1 fruit fly cellular context compared by ENCODE assay signal in genomic region chr2L:10703281-10703680, dm6.
TF ChIP-seq lines count a peak whose summit lies in the region.

Gene CG6415 (plus strand): TSS chr2L:10703621.

TF ChIP-seq in whole organism, embryonic, 481 proteins besides CTCF, POLR2A, EP300 and RAD21 (continued from another document and continues in another):
- TF ChIP-seq NC2α (GFP tag; optimal IDR thresholded peaks at IDR 0.05; lab: Kevin White, UChicago) (peak; percentile 47), phol (tag; optimal IDR thresholded peaks at IDR 0.05; lab: Kevin White, UChicago) (peak; percentile 79), Lim3 (GFP tag; IDR thresholded peaks at IDR 0.05; lab: Robert Waterston, UW) (no peak), row (GFP tag; IDR thresholded peaks at IDR 0.05; lab: Robert Waterston, UW) (peak; percentile 85), crol (GFP tag; IDR thresholded peaks at IDR 0.05; lab: Robert Waterston, UW) (0 out of 2 replicates have a peak, but pooled peaks have one; percentile 21), dysf (GFP tag; IDR thresholded peaks at IDR 0.05; lab: Robert Waterston, UW) (peak; percentile 80), Dref (GFP tag; IDR thresholded peaks at IDR 0.05; lab: Robert Waterston, UW) (no peak), onecut (GFP tag; IDR thresholded peaks at IDR 0.05; lab: Robert Waterston, UW) (peak; percentile 45; the same call in 1 of the 2 replicates), CG3838 (GFP tag; optimal IDR thresholded peaks at IDR 0.05; lab: Kevin White, UChicago) (no peak), CG11456 (GFP tag; IDR thresholded peaks at IDR 0.05; lab: Robert Waterston, UW) (peak; percentile 78), Hmx (GFP tag; optimal IDR thresholded peaks at IDR 0.05; lab: Kevin White, UChicago) (no peak), CG2116 (GFP tag; optimal IDR thresholded peaks at IDR 0.05; lab: Kevin White, UChicago) (peak; percentile 12), CG10321 (GFP tag; IDR thresholded peaks at IDR 0.05; lab: Robert Waterston, UW) (0 out of 2 replicates have a peak, but pooled peaks have one; percentile 17), caup (GFP tag; optimal IDR thresholded peaks at IDR 0.05; lab: Kevin White, UChicago; ENCODE audit: severe bottlenecking) (peak; percentile 57), Ravus (GFP tag; IDR thresholded peaks at IDR 0.05; lab: Robert Waterston, UW) (peak; percentile 4; the same call in 1 of the 2 replicates), CG10147 (GFP tag; optimal IDR thresholded peaks at IDR 0.05; lab: Kevin White, UChicago) (peak; percentile 53), gt (GFP tag; IDR thresholded peaks at IDR 0.05; lab: Robert Waterston, UW) (no peak), CoRest (tag; optimal IDR thresholded peaks at IDR 0.05; lab: Kevin White, UChicago) (peak; percentile 81), gsb (GFP tag; IDR thresholded peaks at IDR 0.05; lab: Robert Waterston, UW) (peak; percentile 42; the same call in 1 of the 2 replicates), nerfin-1 (tag; optimal IDR thresholded peaks at IDR 0.05; lab: Kevin White, UChicago) (no peak), GATAe (GFP tag; conservative IDR thresholded peaks at IDR 0.05; lab: Robert Waterston, UW) (peak; percentile 44; the same call in 1 of the 2 replicates), Chrac-16 (GFP tag; optimal IDR thresholded peaks at IDR 0.05; lab: Kevin White, UChicago) (peak; percentile 73), CG7372 (GFP tag; IDR thresholded peaks at IDR 0.05; lab: Robert Waterston, UW) (peak; percentile 62), Gug (GFP tag; IDR thresholded peaks at IDR 0.05; lab: Robert Waterston, UW) (peak; percentile 48; the same call in 2 of the 4 replicates), H2.0 (GFP tag; IDR thresholded peaks at IDR 0.05; lab: Robert Waterston, UW) (peak; percentile 77), CG17359 (tag; optimal IDR thresholded peaks at IDR 0.05; lab: Kevin White, UChicago) (peak; percentile 77), wor (GFP tag; IDR thresholded peaks at IDR 0.05; lab: Robert Waterston, UW) (0 out of 2 replicates have a peak, but pooled peaks have one; percentile 30), Hsf (GFP tag; optimal IDR thresholded peaks at IDR 0.05; lab: Kevin White, UChicago) (peak; percentile 73), ash1 (GFP tag; optimal IDR thresholded peaks at IDR 0.05; lab: Kevin White, UChicago) (no peak), Vsx1 (GFP tag; optimal IDR thresholded peaks at IDR 0.05; lab: Kevin White, UChicago) (peak; percentile 10), Fer1 (GFP tag; optimal IDR thresholded peaks at IDR 0.05; lab: Kevin White, UChicago) (no peak), CG12236 (GFP tag; optimal IDR thresholded peaks at IDR 0.05; lab: Kevin White, UChicago) (peak; percentile 32), CG11695 (GFP tag; IDR thresholded peaks at IDR 0.05; lab: Robert Waterston, UW) (peak; percentile 81; the same call in 2 of the 3 replicates), CG6689 (GFP tag; IDR thresholded peaks at IDR 0.05; lab: Robert Waterston, UW) (peak; percentile 63), Camta (GFP tag; optimal IDR thresholded peaks at IDR 0.05; lab: Kevin White, UChicago) (peak; percentile 64), aop (GFP tag; IDR thresholded peaks at IDR 0.05; lab: Robert Waterston, UW) (0 out of 2 replicates have a peak, but pooled peaks have one; percentile 38), bcd (GFP tag; optimal IDR thresholded peaks at IDR 0.05; lab: Kevin White, UChicago) (peak; percentile 78), CG30431 (GFP tag; optimal IDR thresholded peaks at IDR 0.05; lab: Kevin White, UChicago) (peak; percentile 54), CG9797 (GFP tag; optimal IDR thresholded peaks at IDR 0.05; lab: Kevin White, UChicago) (no peak), klu (GFP tag; IDR thresholded peaks at IDR 0.05; lab: Robert Waterston, UW) (no peak; the same call in 1 of the 2 replicates), unc-4 (GFP tag; IDR thresholded peaks at IDR 0.05; lab: Robert Waterston, UW; ENCODE audit: partially characterized antibody) (no peak), Deaf1 (tag; optimal IDR thresholded peaks at IDR 0.05; lab: Kevin White, UChicago) (no peak), Dek (tag; optimal IDR thresholded peaks at IDR 0.05; lab: Kevin White, UChicago) (peak; percentile 58), pita (GFP tag; optimal IDR thresholded peaks at IDR 0.05; lab: Kevin White, UChicago) (no peak), ERR (GFP tag; optimal IDR thresholded peaks at IDR 0.05; lab: Kevin White, UChicago) (peak; percentile 72), fd96Cb (tag; optimal IDR thresholded peaks at IDR 0.05; lab: Kevin White, UChicago) (peak; percentile 75), CG4730 (GFP tag; IDR thresholded peaks at IDR 0.05; lab: Robert Waterston, UW) (peak; percentile 54), CG17361 (GFP tag; IDR thresholded peaks at IDR 0.05; lab: Robert Waterston, UW) (peak; percentile 77), CG9437 (GFP tag; optimal IDR thresholded peaks at IDR 0.05; lab: Kevin White, UChicago) (peak; percentile 29), Sox102F (GFP tag; optimal IDR thresholded peaks at IDR 0.05; lab: Kevin White, UChicago) (peak; percentile 70), psq (GFP tag; optimal IDR thresholded peaks at IDR 0.05; lab: Kevin White, UChicago) (no peak), knrl (GFP tag; IDR thresholded peaks at IDR 0.05; lab: Robert Waterston, UW; ENCODE audit: partially characterized antibody) (no peak), Adf1 (GFP tag; IDR thresholded peaks at IDR 0.05; lab: Robert Waterston, UW) (no peak), Ptx1 (GFP tag; IDR thresholded peaks at IDR 0.05; lab: Robert Waterston, UW) (peak; percentile 71), CG1792 (GFP tag; optimal IDR thresholded peaks at IDR 0.05; lab: Kevin White, UChicago) (peak; percentile 71), exex (tag; optimal IDR thresholded peaks at IDR 0.05; lab: Kevin White, UChicago) (no peak), fd64A (GFP tag; optimal IDR thresholded peaks at IDR 0.05; lab: Kevin White, UChicago) (peak; percentile 34), CG12659 (GFP tag; optimal IDR thresholded peaks at IDR 0.05; lab: Kevin White, UChicago) (peak; percentile 61), CG6813 (GFP tag; optimal IDR thresholded peaks at IDR 0.05; lab: Kevin White, UChicago) (peak; percentile 59), CG11247 (GFP tag; IDR thresholded peaks at IDR 0.05; lab: Robert Waterston, UW) (peak; percentile 70), tin (GFP tag; optimal IDR thresholded peaks at IDR 0.05; lab: Kevin White, UChicago) (peak; percentile 70), HLH4C (GFP tag; IDR thresholded peaks at IDR 0.05; lab: Robert Waterston, UW; ENCODE audit: partially characterized antibody) (no peak), run (tag; optimal IDR thresholded peaks at IDR 0.05; lab: Kevin White, UChicago) (no peak), scrt (GFP tag; optimal IDR thresholded peaks at IDR 0.05; lab: Kevin White, UChicago) (peak; percentile 68), zfh1 (GFP tag; IDR thresholded peaks at IDR 0.05; lab: Robert Waterston, UW) (peak; percentile 83), vfl (GFP tag; optimal IDR thresholded peaks at IDR 0.05; lab: Kevin White, UChicago) (no peak), Usf (GFP tag; optimal IDR thresholded peaks at IDR 0.05; lab: Kevin White, UChicago) (peak; percentile 27), ro (GFP tag; IDR thresholded peaks at IDR 0.05; lab: Robert Waterston, UW) (peak; percentile 25; the same call in 1 of the 2 replicates), gcm2 (GFP tag; optimal IDR thresholded peaks at IDR 0.05; lab: Kevin White, UChicago) (no peak), HmgZ (tag; optimal IDR thresholded peaks at IDR 0.05; lab: Kevin White, UChicago) (peak; percentile 51), CG15696 (tag; optimal IDR thresholded peaks at IDR 0.05; lab: Kevin White, UChicago) (peak; percentile 81), Aef1 (GFP tag; IDR thresholded peaks at IDR 0.05; lab: Robert Waterston, UW) (peak; percentile 68), CG13296 (GFP tag; optimal IDR thresholded peaks at IDR 0.05; lab: Kevin White, UChicago) (peak; percentile 50), CG9727 (GFP tag; optimal IDR thresholded peaks at IDR 0.05; lab: Kevin White, UChicago) (peak; percentile 78), CG30020 (tag; optimal IDR thresholded peaks at IDR 0.05; lab: Kevin White, UChicago) (no peak), hb (GFP tag; IDR thresholded peaks at IDR 0.05; lab: Robert Waterston, UW; ENCODE audit: partially characterized antibody) (no peak), CG10462 (GFP tag; optimal IDR thresholded peaks at IDR 0.05; lab: Kevin White, UChicago) (peak; percentile 51), CG32532 (GFP tag; IDR thresholded peaks at IDR 0.05; lab: Robert Waterston, UW) (peak; percentile 68; the same call in 1 of the 2 replicates), sug (tag; optimal IDR thresholded peaks at IDR 0.05; lab: Kevin White, UChicago) (peak; percentile 92), Max (GFP tag; optimal IDR thresholded peaks at IDR 0.05; lab: Kevin White, UChicago) (peak; percentile 3), ATbp (GFP tag; optimal IDR thresholded peaks at IDR 0.05; lab: Kevin White, UChicago) (peak; percentile 71), Hey (tag; optimal IDR thresholded peaks at IDR 0.05; lab: Kevin White, UChicago) (no peak), CG4617 (GFP tag; optimal IDR thresholded peaks at IDR 0.05; lab: Kevin White, UChicago; ENCODE audit: borderline replicate concordance) (no peak), btn (GFP tag; optimal IDR thresholded peaks at IDR 0.05; lab: Kevin White, UChicago) (peak; percentile 30), HLH54F (GFP tag; optimal IDR thresholded peaks at IDR 0.05; lab: Kevin White, UChicago) (peak; percentile 36), Blimp-1 (GFP tag; optimal IDR thresholded peaks at IDR 0.05; lab: Kevin White, UChicago) (peak; percentile 74), oc (tag; optimal IDR thresholded peaks at IDR 0.05; lab: Kevin White, UChicago) (peak; percentile 51), CG13123 (GFP tag; optimal IDR thresholded peaks at IDR 0.05; lab: Kevin White, UChicago) (peak; percentile 8), dm (GFP tag; optimal IDR thresholded peaks at IDR 0.05; lab: Kevin White, UChicago) (peak; percentile 39), yki (optimal IDR thresholded peaks at IDR 0.05; lab: Kevin White, UChicago) (no peak), HLH3B (GFP tag; IDR thresholded peaks at IDR 0.05; lab: Robert Waterston, UW) (peak; percentile 70; the same call in 1 of the 2 replicates), CG10979 (tag; optimal IDR thresholded peaks at IDR 0.05; lab: Kevin White, UChicago) (peak; percentile 83), CG11696 (GFP tag; IDR thresholded peaks at IDR 0.05; lab: Robert Waterston, UW) (peak; percentile 58; the same call in 1 of the 2 replicates), CG10274 (GFP tag; optimal IDR thresholded peaks at IDR 0.05; lab: Kevin White, UChicago) (peak; percentile 44), Ets65A (GFP tag; lab: Kevin White, UChicago) (no peak), peb (GFP tag; IDR thresholded peaks at IDR 0.05; lab: Robert Waterston, UW) (0 out of 2 replicates have a peak, but pooled peaks have one; percentile 21), CG31441 (GFP tag; IDR thresholded peaks at IDR 0.05; lab: Robert Waterston, UW) (peak; percentile 76), D19A (tag; optimal IDR thresholded peaks at IDR 0.05; lab: Kevin White, UChicago) (no peak), h (optimal IDR thresholded peaks at IDR 0.05; lab: Kevin White, UChicago) (no peak), CG2120 (GFP tag; optimal IDR thresholded peaks at IDR 0.05; lab: Kevin White, UChicago) (peak; percentile 86), CG17612 (GFP tag; IDR thresholded peaks at IDR 0.05; lab: Robert Waterston, UW) (peak; percentile 60), CG10959 (GFP tag; IDR thresholded peaks at IDR 0.05; lab: Robert Waterston, UW) (peak; percentile 38; the same call in 1 of the 2 replicates), corto (GFP tag; optimal IDR thresholded peaks at IDR 0.05; lab: Kevin White, UChicago) (no peak), CG34224 (GFP tag; IDR thresholded peaks at IDR 0.05; lab: Robert Waterston, UW; ENCODE audit: partially characterized antibody) (no peak), crc (GFP tag; optimal IDR thresholded peaks at IDR 0.05; lab: Kevin White, UChicago) (peak; percentile 52), CG43689 (GFP tag; IDR thresholded peaks at IDR 0.05; lab: Robert Waterston, UW) (no peak), CG6654 (GFP tag; optimal IDR thresholded peaks at IDR 0.05; lab: Kevin White, UChicago) (peak; percentile 31), sens (GFP tag; lab: Kevin White, UChicago) (peak; percentile 94), CG7357 (GFP tag; IDR thresholded peaks at IDR 0.05; lab: Robert Waterston, UW) (peak; percentile 72), CG8944 (GFP tag; optimal IDR thresholded peaks at IDR 0.05; lab: Kevin White, UChicago) (peak; percentile 60), CG2202 (tag; optimal IDR thresholded peaks at IDR 0.05; lab: Kevin White, UChicago) (peak; percentile 36), CG8281 (tag; optimal IDR thresholded peaks at IDR 0.05; lab: Kevin White, UChicago) (peak; percentile 58), Rx (GFP tag; IDR thresholded peaks at IDR 0.05; lab: Robert Waterston, UW) (peak; percentile 47; the same call in 1 of the 2 replicates), lab (GFP tag; optimal IDR thresholded peaks at IDR 0.05; lab: Kevin White, UChicago) (peak; percentile 85), Optix (GFP tag; IDR thresholded peaks at IDR 0.05; lab: Robert Waterston, UW) (peak; percentile 42; the same call in 1 of the 3 replicates), CG14441 (GFP tag; IDR thresholded peaks at IDR 0.05; lab: Robert Waterston, UW) (peak; percentile 77), p53 (GFP tag; optimal IDR thresholded peaks at IDR 0.05; lab: Kevin White, UChicago) (no peak), sr (GFP tag; IDR thresholded peaks at IDR 0.05; lab: Robert Waterston, UW) (no peak), trh (GFP tag; optimal IDR thresholded peaks at IDR 0.05; lab: Kevin White, UChicago) (no peak), CG15479 (GFP tag; optimal IDR thresholded peaks at IDR 0.05; lab: Kevin White, UChicago) (peak; percentile 64), E2f2 (GFP tag; IDR thresholded peaks at IDR 0.05; lab: Robert Waterston, UW) (peak; percentile 40; the same call in 1 of the 2 replicates), mld (GFP tag; IDR thresholded peaks at IDR 0.05; lab: Robert Waterston, UW; ENCODE audit: partially characterized antibody) (no peak), Dfd (GFP tag; optimal IDR thresholded peaks at IDR 0.05; lab: Kevin White, UChicago) (no peak), lbe (GFP tag; optimal IDR thresholded peaks at IDR 0.05; lab: Kevin White, UChicago) (peak; percentile 47), CG6683 (GFP tag; optimal IDR thresholded peaks at IDR 0.05; lab: Kevin White, UChicago) (no peak), sens-2 (GFP tag; IDR thresholded peaks at IDR 0.05; lab: Robert Waterston, UW) (0 out of 2 replicates have a peak, but pooled peaks have one; percentile 50), tap (tag; optimal IDR thresholded peaks at IDR 0.05; lab: Kevin White, UChicago) (peak; percentile 73), her (GFP tag; optimal IDR thresholded peaks at IDR 0.05; lab: Kevin White, UChicago) (peak; percentile 76), CG1603 (tag; optimal IDR thresholded peaks at IDR 0.05; lab: Kevin White, UChicago) (peak; percentile 84)
